Worm (Caenorhabditis elegans) whole organism, L3 larva: ENCODE results near the gene B0252.5.
A peak's percentile ranks its signal among the peaks of the same experiment; 100 is the strongest.

ENCODE experiments used
- aly-2 ChIP-seq: fragments of 150-350 bp; optimal IDR thresholded peaks from 2 replicates; lab custom pipeline; 2014; ENCODE audit warnings: missing biosample characterization, missing genetic modification characterization
- ama-1 ChIP-seq: fragments of 150-350 bp; optimal IDR thresholded peaks from 2 replicates; lab custom pipeline; 2018
- ceh-16 ChIP-seq: sonication (generic microtip); optimal IDR thresholded peaks from 2 replicates; lab custom pipeline; 2017; ENCODE audit warnings: missing biosample characterization, missing genetic modification characterization
- ceh-28 ChIP-seq: fragments of 150-350 bp; optimal IDR thresholded peaks from 2 replicates; lab custom pipeline; 2014; ENCODE audit warnings: missing biosample characterization, missing genetic modification reagents, missing genetic modification characterization
- ceh-82 ChIP-seq: fragments of 150-350 bp; optimal IDR thresholded peaks from 2 replicates; lab custom pipeline; 2014; ENCODE audit warnings: missing biosample characterization, missing genetic modification characterization
- daf-12 ChIP-seq: fragments of 150-350 bp; optimal IDR thresholded peaks from 2 replicates; lab custom pipeline; 2014; ENCODE audit warnings: missing biosample characterization, missing genetic modification reagents, missing genetic modification characterization
- elt-2 ChIP-seq: sonication (generic microtip); optimal IDR thresholded peaks from 2 replicates; lab custom pipeline; 2016; ENCODE audit warnings: missing genetic modification reagents, mild to moderate bottlenecking, missing genetic modification characterization, missing compliant biosample characterization
- elt-3 ChIP-seq, 3 experiments: fragments of 150-350 bp in 1 of 3; sonication (generic microtip) in 2 of 3; optimal IDR thresholded peaks; 2 replicates in 2 of 3; 4 replicates in 1 of 3; lab custom pipeline; 2014 to 2017; ENCODE audit warnings: missing biosample characterization in 3 of 3, missing genetic modification characterization in 3 of 3
- fkh-10 ChIP-seq: sonication (generic microtip); optimal IDR thresholded peaks from 2 replicates; lab custom pipeline; 2017; ENCODE audit warnings: missing biosample characterization, missing genetic modification reagents, missing genetic modification characterization
- fkh-2 ChIP-seq: fragments of 150-350 bp; optimal IDR thresholded peaks from 2 replicates; lab custom pipeline; 2014; ENCODE audit warnings: missing biosample characterization, missing genetic modification reagents, missing genetic modification characterization
- fos-1 ChIP-seq: fragments of 150-350 bp; optimal IDR thresholded peaks from 2 replicates; lab custom pipeline; 2014; ENCODE audit warnings: missing biosample characterization, missing genetic modification characterization
- jun-1 ChIP-seq: fragments of 150-350 bp; optimal IDR thresholded peaks from 2 replicates; lab custom pipeline; 2014; ENCODE audit warnings: missing biosample characterization, missing genetic modification reagents, missing genetic modification characterization
- lin-15B ChIP-seq: fragments of 150-350 bp; optimal IDR thresholded peaks from 2 replicates; lab custom pipeline; 2014; ENCODE audit warnings: missing biosample characterization, missing genetic modification characterization
- lin-39 ChIP-seq: fragments of 150-350 bp; optimal IDR thresholded peaks from 2 replicates; lab custom pipeline; 2018; ENCODE audit warnings: missing biosample characterization, missing genetic modification reagents, missing genetic modification characterization
- lsy-12 ChIP-seq: sonication (generic microtip); optimal IDR thresholded peaks from 2 replicates; lab custom pipeline; 2016; ENCODE audit warnings: mild to moderate bottlenecking, missing genetic modification characterization, missing compliant biosample characterization
- mml-1 ChIP-seq: fragments of 150-350 bp; sonication (generic microtip); optimal IDR thresholded peaks from 3 replicates; lab custom pipeline; 2014; ENCODE audit warnings: missing biosample characterization, missing genetic modification characterization
- nhr-11 ChIP-seq: fragments of 150-350 bp; optimal IDR thresholded peaks from 2 replicates; lab custom pipeline; 2014; ENCODE audit warnings: missing biosample characterization, missing genetic modification characterization
- nhr-23 ChIP-seq: fragments of 150-350 bp; optimal IDR thresholded peaks from 2 replicates; lab custom pipeline; 2014; ENCODE audit warnings: missing biosample characterization, missing genetic modification reagents, missing genetic modification characterization
- nhr-237 ChIP-seq: fragments of 150-350 bp; optimal IDR thresholded peaks from 2 replicates; lab custom pipeline; 2014; ENCODE audit warnings: missing biosample characterization, missing genetic modification characterization
- nhr-25 ChIP-seq: sonication (generic microtip); optimal IDR thresholded peaks from 2 replicates; lab custom pipeline; 2017; ENCODE audit warnings: missing biosample characterization, missing genetic modification characterization
- nhr-28 ChIP-seq: fragments of 150-350 bp; optimal IDR thresholded peaks from 2 replicates; lab custom pipeline; 2014; ENCODE audit warnings: missing biosample characterization, missing genetic modification characterization
- nhr-43 ChIP-seq: sonication (generic microtip); optimal IDR thresholded peaks from 2 replicates; lab custom pipeline; 2016; ENCODE audit warnings: mild to moderate bottlenecking, missing genetic modification characterization, missing compliant biosample characterization; ENCODE audit not compliant: poor library complexity, severe bottlenecking
- nhr-67 ChIP-seq: fragments of 150-350 bp; optimal IDR thresholded peaks from 2 replicates; lab custom pipeline; 2014; ENCODE audit warnings: missing biosample characterization, missing genetic modification characterization
- nhr-76 ChIP-seq: fragments of 150-350 bp; sonication (generic microtip); optimal IDR thresholded peaks from 5 replicates; lab custom pipeline; 2014; ENCODE audit warnings: missing biosample characterization, missing genetic modification characterization
- nhr-77 ChIP-seq: fragments of 150-350 bp; optimal IDR thresholded peaks from 2 replicates; lab custom pipeline; 2014; ENCODE audit warnings: missing biosample characterization, missing genetic modification characterization
- pha-4 ChIP-seq: fragments of 150-350 bp; optimal IDR thresholded peaks from 2 replicates; lab custom pipeline; 2014; ENCODE audit warnings: missing biosample characterization, missing genetic modification reagents, missing genetic modification characterization
- pqm-1 ChIP-seq: fragments of 150-350 bp; optimal IDR thresholded peaks from 2 replicates; lab custom pipeline; 2017; ENCODE audit warnings: missing biosample characterization, missing genetic modification characterization, inconsistent platforms
- skn-1 ChIP-seq: fragments of 150-350 bp; optimal IDR thresholded peaks from 2 replicates; lab custom pipeline; 2014; ENCODE audit warnings: missing biosample characterization, missing genetic modification characterization
- snpc-4 ChIP-seq: fragments of 150-350 bp; optimal IDR thresholded peaks from 2 replicates; lab custom pipeline; 2014; ENCODE audit warnings: missing biosample characterization, missing genetic modification characterization
- tbx-2 ChIP-seq: sonication (generic microtip); optimal IDR thresholded peaks from 2 replicates; lab custom pipeline; 2016; ENCODE audit warnings: mild to moderate bottlenecking, missing genetic modification characterization, missing compliant biosample characterization
- zag-1 ChIP-seq: fragments of 150-350 bp; optimal IDR thresholded peaks from 2 replicates; lab custom pipeline; 2014; ENCODE audit warnings: missing biosample characterization, missing genetic modification characterization
- ztf-11 ChIP-seq: fragments of 150-350 bp; optimal IDR thresholded peaks from 2 replicates; lab custom pipeline; 2014; ENCODE audit warnings: missing biosample characterization, missing genetic modification characterization

The B0252.5 gene

ce11 chrII:6887319-6888005, 31.2 kb downstream of the B0252.5 start, which contains the start of gene pmp-2:
TSS of gene pmp-2 (minus strand) at chrII:6887805.
- TF ChIP-seq ceh-28 (peak; percentile 6), aly-2 (tag; lab: Kevin White, UChicago) (no peak), nhr-43 (peak; percentile 18), zag-1 (tag; lab: Kevin White, UChicago) (no peak), pqm-1 (tag; lab: Kevin White, UChicago) (peak; percentile 8), nhr-76 (peak; percentile 42), fkh-2 (tag; lab: Kevin White, UChicago) (no peak), fos-1 (tag; lab: Kevin White, UChicago) (no peak), tbx-2 (tag; lab: Kevin White, UChicago) (no peak), nhr-28 (tag; lab: Kevin White, UChicago) (no peak), elt-3 (tag; optimal IDR thresholded peaks at IDR 0.05; lab: Kevin White, UChicago) (no peak), nhr-23 (tag; lab: Kevin White, UChicago) (peak; percentile 11), ceh-82 (tag; lab: Kevin White, UChicago) (no peak), elt-2 (tag; lab: Kevin White, UChicago) (peak; percentile 40), nhr-237 (tag; lab: Kevin White, UChicago) (no peak)

DNA sequence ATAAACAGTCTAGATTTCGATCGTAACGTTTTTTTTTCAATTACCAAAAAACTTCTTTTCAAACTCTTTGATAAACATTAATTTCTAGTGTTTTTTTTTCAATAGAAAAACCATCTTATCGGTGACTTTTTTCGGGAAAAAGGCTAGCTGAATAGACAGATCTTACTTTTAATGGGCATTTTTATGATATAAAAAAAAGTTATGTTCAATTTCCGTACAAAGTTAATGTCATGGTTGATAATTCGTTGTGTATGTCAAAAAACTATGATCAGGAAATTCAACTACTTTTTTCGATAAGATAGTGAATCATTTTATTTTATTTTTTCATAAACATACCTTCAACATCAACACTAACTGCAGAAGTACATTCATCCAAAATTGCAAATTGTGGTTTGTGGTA, 34.1 kb downstream of the B0252.5 start:
- TF ChIP-seq pha-4 (tag; lab: Kevin White, UChicago) (no peak), elt-2 (tag; lab: Kevin White, UChicago) (peak; percentile 64)

ce11 chrII:6883716-6884115, 35.0 kb downstream of the B0252.5 start, which contains the start of gene pmp-1:
TSS of gene pmp-1 (minus strand) at chrII:6883754.
- TF ChIP-seq jun-1 (tag; lab: Kevin White, UChicago) (no peak), ceh-16 (no peak), ama-1 (no peak), nhr-77 (tag; lab: Kevin White, UChicago) (no peak), daf-12 (tag; lab: Kevin White, UChicago) (no peak), ceh-28 (no peak), nhr-11 (tag; lab: Kevin White, UChicago) (no peak), pha-4 (tag; lab: Kevin White, UChicago) (no peak), pqm-1 (tag; lab: Kevin White, UChicago) (peak; percentile 54), aly-2 (tag; lab: Kevin White, UChicago) (no peak), elt-2 (tag; lab: Kevin White, UChicago) (peak; percentile 80)

- TF ChIP-seq ceh-16 (no peak), jun-1 (tag; lab: Kevin White, UChicago) (no peak), nhr-23 (tag; lab: Kevin White, UChicago) (no peak), skn-1 (tag; lab: Kevin White, UChicago) (no peak), nhr-28 (tag; lab: Kevin White, UChicago) (no peak), nhr-43 (no peak), mml-1 (tag; lab: Kevin White, UChicago) (no peak)
These were observed 36.3 kb downstream of the B0252.5 start for ce11 chrII:6882335-6882734.

DNA sequence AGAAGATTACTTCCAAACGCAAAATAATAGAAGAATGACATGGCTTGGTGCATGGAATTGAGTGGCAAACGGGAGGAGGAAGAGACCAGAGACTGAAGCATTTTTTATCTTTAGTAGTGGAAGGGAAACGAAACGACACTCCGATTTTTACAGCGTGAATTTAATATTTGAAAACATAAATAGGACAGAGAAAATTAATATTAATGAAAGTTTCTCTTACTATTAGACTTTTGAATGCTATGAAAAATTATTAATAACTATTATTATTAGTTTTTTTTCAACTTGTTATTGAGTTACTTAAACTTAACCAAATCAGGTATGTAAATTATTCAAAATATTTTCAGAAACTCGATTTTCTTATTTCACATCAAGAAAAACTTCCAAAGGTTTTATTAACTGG, 38.6 kb downstream of the B0252.5 start, which contains the start of gene C44B7.7:
Gene C44B7.7 (minus strand): TSS at position 101 of the 400 bp plus-strand sequence.
- TF ChIP-seq nhr-11 (tag; lab: Kevin White, UChicago): no peak
- TF ChIP-seq snpc-4 (tag; lab: Kevin White, UChicago): no peak
- no peak for TF ChIP-seq aly-2 (tag; lab: Kevin White, UChicago)
- TF ChIP-seq ztf-11: no peak
- no peak for TF ChIP-seq elt-3 (tag; optimal IDR thresholded peaks at IDR 0.05; lab: Kevin White, UChicago)
- no peak for TF ChIP-seq fos-1 (tag; lab: Kevin White, UChicago)
- TF ChIP-seq nhr-25 (tag; lab: Kevin White, UChicago): no peak
- TF ChIP-seq nhr-67 (tag; lab: Kevin White, UChicago): no peak
- no peak for TF ChIP-seq tbx-2 (tag; lab: Kevin White, UChicago)

ce11 chrII:6877881-6878280, 40.8 kb downstream of the B0252.5 start:
- TF ChIP-seq fkh-10 (GFP tag; lab: Kevin White, UChicago) (no peak), lin-39 (tag; lab: Kevin White, UChicago) (no peak), nhr-23 (tag; lab: Kevin White, UChicago) (no peak), nhr-77 (tag; lab: Kevin White, UChicago) (no peak), elt-3 (tag; optimal IDR thresholded peaks at IDR 0.05; lab: Kevin White, UChicago) (no peak), lsy-12 (tag; lab: Kevin White, UChicago) (no peak), pha-4 (tag; lab: Kevin White, UChicago) (no peak), daf-12 (tag; lab: Kevin White, UChicago) (no peak), nhr-67 (tag; lab: Kevin White, UChicago) (no peak), lin-15B (tag; lab: Kevin White, UChicago) (no peak), mml-1 (tag; lab: Kevin White, UChicago) (no peak), ama-1 (no peak)
